Worm (Caenorhabditis elegans) whole organism, mixed stage, embryonic: Measurements from ENCODE around the gene W03F8.6.
"Not testable (repeated sequence)": the region's sequence is repeated elsewhere in the genome, so short reads cannot be mapped to it uniquely, and the experiment has no call there.

Experiments used
- bed-3 ChIP-seq: fragments of 200-800 bp; sonication (Bioruptor generic); optimal IDR thresholded peaks from 3 replicates; lab custom pipeline; 2018; ENCODE audit warnings: mild to moderate bottlenecking, missing genetic modification characterization, moderate library complexity, missing compliant biosample characterization
- blmp-1 ChIP-seq: fragments of 150-350 bp; optimal IDR thresholded peaks from 2 replicates; lab custom pipeline; 2014; ENCODE audit warnings: missing biosample characterization, missing genetic modification characterization

ce11 chrIV:5162941-5163340 is 23.4 kb downstream of the W03F8.6 start, which contains the start of the genes nspd-3 and C24D10.2:
- TF ChIP-seq blmp-1 (tag; lab: Kevin White, UChicago); bed-3: not testable (repeated sequence)
